Worm (Caenorhabditis elegans): ENCODE data around the gene usp-14.

DNA sequence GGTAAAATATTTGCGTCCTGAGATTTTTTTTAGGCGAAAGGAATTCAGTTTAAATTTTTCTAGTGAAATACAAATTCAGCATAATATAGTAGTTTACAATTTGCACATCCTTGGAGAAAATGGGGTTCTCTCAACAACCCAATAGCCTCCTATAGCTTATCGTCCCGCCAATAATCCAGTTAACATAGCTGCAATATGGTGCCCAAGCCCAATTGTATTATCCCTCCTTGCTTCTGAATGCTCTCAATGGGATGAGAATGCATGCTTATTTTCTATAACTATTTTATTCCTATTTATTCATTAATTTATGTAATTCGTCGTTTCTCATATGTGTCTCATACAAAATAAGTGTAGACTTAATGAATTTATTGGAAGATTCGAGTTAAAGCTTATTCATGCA is 18.5 kb downstream of the usp-14 start:
- TF ChIP-seq ztf-29 (GFP tag; IDR thresholded peaks at IDR 0.05) (no peak), cog-1 (tag; optimal IDR thresholded peaks at IDR 0.05) (no peak), tab-1 (GFP tag; IDR thresholded peaks at IDR 0.05) (no peak), T22C8.4 (GFP tag; IDR thresholded peaks at IDR 0.05) (no peak)
